Worm (Caenorhabditis elegans): ENCODE measurements around the gene mtch-1.

ce11 chrII:7341572-7342303 is 32.2 kb downstream of the mtch-1 start:
- no peak for TF ChIP-seq elt-3 (tag; optimal IDR thresholded peaks at IDR 0.05)
- TF ChIP-seq ama-1 (optimal IDR thresholded peaks at IDR 0.05) = no peak
- TF ChIP-seq lin-15B (tag; optimal IDR thresholded peaks at IDR 0.05) = no peak
- no peak for TF ChIP-seq ceh-82 (tag; optimal IDR thresholded peaks at IDR 0.05)
- TF ChIP-seq egl-27 (tag; optimal IDR thresholded peaks at IDR 0.05) = no peak
- no peak for TF ChIP-seq ceh-28 (tag; optimal IDR thresholded peaks at IDR 0.05)
- TF ChIP-seq unc-39 (tag; optimal IDR thresholded peaks at IDR 0.05) = no peak
